Fruit fly (Drosophila melanogaster) whole organism, wandering third instar larva: Measurements from ENCODE around the gene rump.

Source experiments
- Abd-B ChIP-seq: fragments of >200 bp; optimal IDR thresholded peaks from 2 replicates; lab custom pipeline; 2017; ENCODE audit warnings: missing biosample characterization, missing genetic modification characterization
- CG32264 ChIP-seq: fragments of 200-800 bp; sonication (Bioruptor generic); optimal IDR thresholded peaks from 2 replicates; lab custom pipeline; 2016; ENCODE audit warnings: missing biosample characterization, missing genetic modification characterization
- CG9705 ChIP-seq: fragments of 200-800 bp; sonication (Bioruptor generic); optimal IDR thresholded peaks from 2 replicates; lab custom pipeline; 2018; ENCODE audit warnings: missing biosample characterization, mild to moderate bottlenecking, missing genetic modification characterization
- CrebA ChIP-seq: fragments of 200-800 bp; sonication (Bioruptor generic); optimal IDR thresholded peaks from 2 replicates; lab custom pipeline; 2016; ENCODE audit warnings: missing biosample characterization, mild to moderate bottlenecking, missing genetic modification characterization, borderline replicate concordance
- Dfd ChIP-seq: fragments of >200 bp; optimal IDR thresholded peaks from 2 replicates; lab custom pipeline; 2017; ENCODE audit warnings: missing biosample characterization, missing genetic modification characterization
- Dif ChIP-seq: fragments of 200-275, 200-300 bp; sonication (Bioruptor generic); optimal IDR thresholded peaks from 2 replicates; lab custom pipeline; 2018; ENCODE audit warnings: missing biosample characterization, missing genetic modification characterization; ENCODE audit not compliant: partially characterized antibody
- GATAd ChIP-seq: sonication (Bioruptor generic); optimal IDR thresholded peaks from 2 replicates; lab custom pipeline; 2016; ENCODE audit warnings: missing biosample characterization, missing genetic modification characterization
- HLH106 ChIP-seq: fragments of 200-800 bp; optimal IDR thresholded peaks from 3 replicates; lab custom pipeline; 2019; ENCODE audit warnings: missing biosample characterization, mild to moderate bottlenecking, missing genetic modification characterization, moderate library complexity
- Hnf4 ChIP-seq: fragments of 200-800 bp; sonication (Bioruptor generic); optimal IDR thresholded peaks from 2 replicates; lab custom pipeline; 2016; ENCODE audit warnings: missing biosample characterization, mild to moderate bottlenecking, missing genetic modification characterization
- Hr78 ChIP-seq: fragments of >200 bp; optimal IDR thresholded peaks from 2 replicates; lab custom pipeline; 2017; ENCODE audit warnings: missing biosample characterization, missing genetic modification characterization
- Hr83 ChIP-seq: fragments of 200-300 bp; sonication (Bioruptor generic); optimal IDR thresholded peaks from 2 replicates; lab custom pipeline; 2016; ENCODE audit warnings: missing biosample characterization, mild to moderate bottlenecking, missing genetic modification characterization, moderate library complexity; ENCODE audit not compliant: poor library complexity, severe bottlenecking
- Jra ChIP-seq: sonication (Bioruptor generic); optimal IDR thresholded peaks from 2 replicates; lab custom pipeline; 2016; ENCODE audit warnings: missing biosample characterization, missing genetic modification characterization
- Mio ChIP-seq: sonication (Bioruptor generic); optimal IDR thresholded peaks from 2 replicates; lab custom pipeline; 2016; ENCODE audit warnings: missing biosample characterization, missing genetic modification characterization
- Myc ChIP-seq: fragments of >200 bp; optimal IDR thresholded peaks from 2 replicates; lab custom pipeline; 2017
- N ChIP-seq: fragments of >200 bp; optimal IDR thresholded peaks from 2 replicates; lab custom pipeline; 2018; ENCODE audit warnings: missing biosample characterization, missing external identifiers, missing genetic modification characterization
- OdsH ChIP-seq: fragments of 200-800 bp; sonication (Bioruptor generic); optimal IDR thresholded peaks from 2 replicates; lab custom pipeline; 2016; ENCODE audit warnings: missing biosample characterization, mild to moderate bottlenecking, missing genetic modification characterization
- Rel ChIP-seq, 2 experiments: fragments of 200-800 bp; sonication (Bioruptor generic) in 1 of 2; optimal IDR thresholded peaks; 2 replicates in 1 of 2; 3 replicates in 1 of 2; lab custom pipeline; 2016 to 2019; ENCODE audit warnings: mild to moderate bottlenecking in 2 of 2, missing biosample characterization in 2 of 2, missing genetic modification characterization in 2 of 2, moderate library complexity in 1 of 2
- Sp1 ChIP-seq: fragments of 200-800 bp; sonication (Bioruptor generic); optimal IDR thresholded peaks from 3 replicates; lab custom pipeline; 2019; ENCODE audit warnings: missing biosample characterization, mild to moderate bottlenecking, missing genetic modification characterization, moderate library complexity
- Vsx2 ChIP-seq: fragments of 200-300, 225-300 bp; sonication (Bioruptor generic); optimal IDR thresholded peaks from 2 replicates; lab custom pipeline; 2018; ENCODE audit warnings: missing biosample characterization, missing genetic modification characterization; ENCODE audit not compliant: partially characterized antibody
- br ChIP-seq: fragments of 200-800 bp; sonication (Bioruptor generic); optimal IDR thresholded peaks from 2 replicates; lab custom pipeline; 2016; ENCODE audit warnings: missing biosample characterization, missing genetic modification characterization
- brk ChIP-seq: fragments of 200-800 bp; sonication (Bioruptor generic); optimal IDR thresholded peaks from 2 replicates; lab custom pipeline; 2016; ENCODE audit warnings: missing biosample characterization, mild to moderate bottlenecking, missing genetic modification characterization
- dl ChIP-seq, 2 experiments: fragments of 175-275, 200-275 bp in 1 of 2; fragments of 200-275 bp in 1 of 2; sonication (Bioruptor generic); optimal IDR thresholded peaks; lab custom pipeline; 2018; ENCODE audit warnings: mild to moderate bottlenecking in 2 of 2, missing biosample characterization in 2 of 2, missing genetic modification characterization in 2 of 2, moderate library complexity in 2 of 2; ENCODE audit not compliant: partially characterized antibody in 2 of 2, insufficient read depth in 1 of 2
- dmrt93B ChIP-seq: fragments of 200-800 bp; sonication (Bioruptor generic); optimal IDR thresholded peaks from 2 replicates; lab custom pipeline; 2018; ENCODE audit warnings: missing biosample characterization, mild to moderate bottlenecking, missing genetic modification characterization
- dsf ChIP-seq: sonication (Bioruptor generic); optimal IDR thresholded peaks from 2 replicates; lab custom pipeline; 2016; ENCODE audit warnings: missing biosample characterization, missing genetic modification characterization, borderline replicate concordance
- ey ChIP-seq: fragments of 200-800 bp; sonication (Bioruptor generic); optimal IDR thresholded peaks from 2 replicates; lab custom pipeline; 2016; ENCODE audit warnings: missing biosample characterization, missing genetic modification characterization
- foxo ChIP-seq, 2 experiments: fragments of 200-800 bp; sonication (Bioruptor generic); optimal IDR thresholded peaks; 2 replicates in 1 of 2; 3 replicates in 1 of 2; lab custom pipeline; 2016 to 2017; ENCODE audit warnings: missing biosample characterization in 2 of 2, missing genetic modification characterization in 2 of 2
- fru ChIP-seq: fragments of 200-800 bp; sonication (Bioruptor generic); optimal IDR thresholded peaks from 3 replicates; lab custom pipeline; 2016; ENCODE audit warnings: missing biosample characterization, mild to moderate bottlenecking, missing genetic modification characterization
- h ChIP-seq: fragments of 200-800 bp; sonication (Bioruptor generic); optimal IDR thresholded peaks from 3 replicates; lab custom pipeline; 2016; ENCODE audit warnings: missing biosample characterization, mild to moderate bottlenecking, missing genetic modification characterization
- jim ChIP-seq: fragments of 175-275, 200-325 bp; sonication (Bioruptor generic); optimal IDR thresholded peaks from 2 replicates; lab custom pipeline; 2016; ENCODE audit warnings: missing biosample characterization, mild to moderate bottlenecking, missing genetic modification characterization
- lola ChIP-seq: fragments of >200 bp; optimal IDR thresholded peaks from 2 replicates; lab custom pipeline; 2017; ENCODE audit warnings: missing biosample characterization, missing genetic modification characterization
- pan ChIP-seq: fragments of >200 bp; optimal IDR thresholded peaks from 2 replicates; lab custom pipeline; 2017
- psq ChIP-seq: fragments of 200-800 bp; sonication (Bioruptor generic); optimal IDR thresholded peaks from 3 replicates; lab custom pipeline; 2017; ENCODE audit warnings: missing biosample characterization, mild to moderate bottlenecking, missing genetic modification characterization, moderate library complexity
- rgr ChIP-seq: fragments of 200-800 bp; sonication (Bioruptor generic); optimal IDR thresholded peaks from 3 replicates; lab custom pipeline; 2016; ENCODE audit warnings: missing biosample characterization, mild to moderate bottlenecking, missing genetic modification characterization
- sage ChIP-seq: fragments of 200-800 bp; sonication (Bioruptor generic); optimal IDR thresholded peaks from 2 replicates; lab custom pipeline; 2016; ENCODE audit warnings: missing biosample characterization, mild to moderate bottlenecking, missing genetic modification characterization
- sv ChIP-seq: fragments of 200-800 bp; sonication (Bioruptor generic); optimal IDR thresholded peaks from 3 replicates; lab custom pipeline; 2016; ENCODE audit warnings: missing biosample characterization, missing genetic modification characterization
- tai ChIP-seq: sonication (Bioruptor generic); optimal IDR thresholded peaks from 2 replicates; lab custom pipeline; 2016; ENCODE audit warnings: missing biosample characterization, missing genetic modification characterization
- usp ChIP-seq: fragments of >200 bp; optimal IDR thresholded peaks from 2 replicates; lab custom pipeline; 2017; ENCODE audit warnings: missing biosample characterization, missing genetic modification characterization
- woc ChIP-seq: sonication (Bioruptor generic); optimal IDR thresholded peaks from 2 replicates; lab custom pipeline; 2016; ENCODE audit warnings: missing biosample characterization, mild to moderate bottlenecking, missing genetic modification characterization

rump gene

DNA sequence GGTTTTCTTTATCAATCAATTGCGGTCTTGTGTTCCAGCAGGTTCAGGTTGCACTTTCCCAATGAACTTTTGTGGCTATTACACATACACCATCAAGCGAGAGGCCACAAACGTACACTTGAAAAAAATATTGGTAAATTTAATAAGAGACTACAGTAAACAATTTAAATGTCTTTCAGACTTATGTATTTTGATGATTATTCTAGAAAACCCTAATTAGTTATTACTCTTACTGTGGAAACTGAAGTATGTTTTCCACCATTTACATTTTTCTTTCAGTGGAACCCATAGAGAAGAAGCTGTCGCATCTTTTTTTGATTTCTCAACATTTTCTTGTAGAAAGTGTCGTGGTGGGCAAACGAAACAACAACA, 24.0 kb upstream of the rump start (continued):
- TF ChIP-seq ey (peak; percentile 88), Dfd (GFP tag; lab: Kevin White, UChicago) (no peak)
- TF ChIP-seq, all 38 proteins: peak for 22

DNA sequence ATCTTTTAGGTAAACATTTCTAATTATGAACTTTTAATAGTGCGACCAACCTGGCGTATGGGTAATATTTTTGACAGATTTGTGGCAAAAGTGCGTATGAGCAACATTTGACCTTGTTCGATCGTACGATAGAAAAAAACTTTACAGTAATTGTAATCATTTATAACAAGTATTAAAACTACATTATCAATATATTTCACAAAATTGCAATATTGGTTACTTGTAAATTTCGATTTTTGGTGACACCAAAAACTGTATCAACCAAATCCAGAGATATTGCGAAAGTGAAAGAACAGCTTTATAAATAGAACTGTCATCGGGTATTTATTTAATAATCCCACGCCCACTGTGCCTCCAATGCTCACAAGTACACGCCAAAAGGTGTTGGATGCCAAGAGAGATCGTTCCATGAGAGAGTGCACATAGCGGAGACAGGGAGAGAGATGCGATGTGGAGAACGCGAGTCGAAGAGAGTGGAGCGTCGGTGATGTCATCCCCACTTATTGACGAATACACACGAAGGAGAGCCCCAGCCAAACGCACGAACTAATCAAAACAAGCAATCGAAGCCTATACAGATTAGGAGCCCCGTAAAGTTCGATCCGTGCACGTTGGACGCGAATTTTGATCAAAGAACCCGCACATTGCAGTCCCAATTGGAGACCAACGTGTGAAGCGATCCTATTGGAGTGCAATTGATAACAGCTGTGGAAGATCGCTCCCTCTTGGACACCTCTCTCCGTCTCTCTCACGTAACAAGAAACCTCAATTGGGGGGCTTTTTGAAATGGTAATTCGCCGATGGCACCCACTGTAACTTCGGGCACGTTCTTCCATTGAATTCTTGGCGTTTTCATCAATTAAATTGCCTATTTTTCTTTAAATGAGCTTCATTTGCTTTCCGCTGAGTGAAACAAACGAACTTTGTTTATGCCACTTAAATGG, 23.3 kb upstream of the rump start:
- TF ChIP-seq Vsx2 (GFP tag; lab: Kevin White, UChicago) (peak; percentile 87), Jra (GFP tag; lab: Kevin White, UChicago) (peak; percentile 96), N (GFP tag; lab: Kevin White, UChicago) (no peak), Dfd (GFP tag; lab: Kevin White, UChicago) (no peak), h (GFP tag; lab: Kevin White, UChicago) (peak; percentile 95), Mio (GFP tag; lab: Kevin White, UChicago) (peak; percentile 64), GATAd (peak; percentile 54), ey (peak; percentile 96), usp (peak; percentile 18), foxo (GFP tag; optimal IDR thresholded peaks at IDR 0.05; lab: Kevin White, UChicago) (peak; percentile 76 to 98), dl (GFP tag; optimal IDR thresholded peaks at IDR 0.05; lab: Kevin White, UChicago; ENCODE audit: insufficient read depth in 1 of 2, partially characterized antibody in 2 of 2) (peak; percentile 89 to 97), Rel (GFP tag; optimal IDR thresholded peaks at IDR 0.05; lab: Kevin White, UChicago) (peak; percentile 69), Rel (tag; optimal IDR thresholded peaks at IDR 0.05; lab: Kevin White, UChicago) (peak; percentile 74), HLH106 (tag; lab: Kevin White, UChicago) (peak; percentile 96), brk (GFP tag; lab: Kevin White, UChicago) (peak; percentile 74), sage (GFP tag; lab: Kevin White, UChicago) (peak; percentile 47), jim (no peak), rgr (GFP tag; lab: Kevin White, UChicago) (peak; percentile 95), Abd-B (GFP tag; lab: Kevin White, UChicago) (no peak), br (GFP tag; lab: Kevin White, UChicago) (peak; percentile 97), tai (peak; percentile 92), Sp1 (GFP tag; lab: Kevin White, UChicago) (peak; percentile 98), Hr83 (GFP tag; lab: Kevin White, UChicago) (peak; percentile 65), dsf (GFP tag; lab: Kevin White, UChicago) (peak; percentile 74), psq (GFP tag; lab: Kevin White, UChicago) (peak; percentile 95), fru (peak; percentile 98), dmrt93B (GFP tag; lab: Kevin White, UChicago) (peak; percentile 97), Hnf4 (peak; percentile 85), Dif (GFP tag; lab: Kevin White, UChicago) (peak; percentile 98), Myc (lab: Kevin White, UChicago) (no peak), sv (peak; percentile 79), CrebA (GFP tag; lab: Kevin White, UChicago) (peak; percentile 74), OdsH (GFP tag; lab: Kevin White, UChicago) (peak; percentile 97), Hr78 (GFP tag; lab: Kevin White, UChicago) (no peak), pan (no peak), CG32264 (GFP tag; lab: Kevin White, UChicago) (peak; percentile 82), woc (GFP tag; lab: Kevin White, UChicago) (peak; percentile 97), CG9705 (GFP tag; lab: Kevin White, UChicago) (peak; percentile 94), lola (GFP tag; lab: Kevin White, UChicago) (no peak)
